Fruit fly (Drosophila melanogaster) whole organism, wandering third instar larva: Measurements from ENCODE around the gene CG4382.

ENCODE experiments used
- CG32264 ChIP-seq: fragments of 200-800 bp; sonication (Bioruptor generic); optimal IDR thresholded peaks from 2 replicates; lab custom pipeline; 2016; ENCODE audit warnings: missing biosample characterization, missing genetic modification characterization
- CG9705 ChIP-seq: fragments of 200-800 bp; sonication (Bioruptor generic); optimal IDR thresholded peaks from 2 replicates; lab custom pipeline; 2018; ENCODE audit warnings: missing biosample characterization, mild to moderate bottlenecking, missing genetic modification characterization
- CrebA ChIP-seq: fragments of 200-800 bp; sonication (Bioruptor generic); optimal IDR thresholded peaks from 2 replicates; lab custom pipeline; 2016; ENCODE audit warnings: missing biosample characterization, mild to moderate bottlenecking, missing genetic modification characterization, borderline replicate concordance
- Dfd ChIP-seq: fragments of >200 bp; optimal IDR thresholded peaks from 2 replicates; lab custom pipeline; 2017; ENCODE audit warnings: missing biosample characterization, missing genetic modification characterization
- Dif ChIP-seq: fragments of 200-275, 200-300 bp; sonication (Bioruptor generic); optimal IDR thresholded peaks from 2 replicates; lab custom pipeline; 2018; ENCODE audit warnings: missing biosample characterization, missing genetic modification characterization; ENCODE audit not compliant: partially characterized antibody
- GATAd ChIP-seq: sonication (Bioruptor generic); optimal IDR thresholded peaks from 2 replicates; lab custom pipeline; 2016; ENCODE audit warnings: missing biosample characterization, missing genetic modification characterization
- HLH106 ChIP-seq: fragments of 200-800 bp; optimal IDR thresholded peaks from 3 replicates; lab custom pipeline; 2019; ENCODE audit warnings: missing biosample characterization, mild to moderate bottlenecking, missing genetic modification characterization, moderate library complexity
- Hnf4 ChIP-seq: fragments of 200-800 bp; sonication (Bioruptor generic); optimal IDR thresholded peaks from 2 replicates; lab custom pipeline; 2016; ENCODE audit warnings: missing biosample characterization, mild to moderate bottlenecking, missing genetic modification characterization
- Hr78 ChIP-seq: fragments of >200 bp; optimal IDR thresholded peaks from 2 replicates; lab custom pipeline; 2017; ENCODE audit warnings: missing biosample characterization, missing genetic modification characterization
- Hr83 ChIP-seq: fragments of 200-300 bp; sonication (Bioruptor generic); optimal IDR thresholded peaks from 2 replicates; lab custom pipeline; 2016; ENCODE audit warnings: missing biosample characterization, mild to moderate bottlenecking, missing genetic modification characterization, moderate library complexity; ENCODE audit not compliant: poor library complexity, severe bottlenecking
- Jra ChIP-seq: sonication (Bioruptor generic); optimal IDR thresholded peaks from 2 replicates; lab custom pipeline; 2016; ENCODE audit warnings: missing biosample characterization, missing genetic modification characterization
- Mio ChIP-seq: sonication (Bioruptor generic); optimal IDR thresholded peaks from 2 replicates; lab custom pipeline; 2016; ENCODE audit warnings: missing biosample characterization, missing genetic modification characterization
- N ChIP-seq: fragments of >200 bp; optimal IDR thresholded peaks from 2 replicates; lab custom pipeline; 2018; ENCODE audit warnings: missing biosample characterization, missing external identifiers, missing genetic modification characterization
- OdsH ChIP-seq: fragments of 200-800 bp; sonication (Bioruptor generic); optimal IDR thresholded peaks from 2 replicates; lab custom pipeline; 2016; ENCODE audit warnings: missing biosample characterization, mild to moderate bottlenecking, missing genetic modification characterization
- Rel ChIP-seq, 2 experiments: fragments of 200-800 bp; sonication (Bioruptor generic) in 1 of 2; optimal IDR thresholded peaks; 2 replicates in 1 of 2; 3 replicates in 1 of 2; lab custom pipeline; 2016 to 2019; ENCODE audit warnings: mild to moderate bottlenecking in 2 of 2, missing biosample characterization in 2 of 2, missing genetic modification characterization in 2 of 2, moderate library complexity in 1 of 2
- Sp1 ChIP-seq: fragments of 200-800 bp; sonication (Bioruptor generic); optimal IDR thresholded peaks from 3 replicates; lab custom pipeline; 2019; ENCODE audit warnings: missing biosample characterization, mild to moderate bottlenecking, missing genetic modification characterization, moderate library complexity
- Vsx2 ChIP-seq: fragments of 200-300, 225-300 bp; sonication (Bioruptor generic); optimal IDR thresholded peaks from 2 replicates; lab custom pipeline; 2018; ENCODE audit warnings: missing biosample characterization, missing genetic modification characterization; ENCODE audit not compliant: partially characterized antibody
- br ChIP-seq: fragments of 200-800 bp; sonication (Bioruptor generic); optimal IDR thresholded peaks from 2 replicates; lab custom pipeline; 2016; ENCODE audit warnings: missing biosample characterization, missing genetic modification characterization
- brk ChIP-seq: fragments of 200-800 bp; sonication (Bioruptor generic); optimal IDR thresholded peaks from 2 replicates; lab custom pipeline; 2016; ENCODE audit warnings: missing biosample characterization, mild to moderate bottlenecking, missing genetic modification characterization
- dl ChIP-seq, 2 experiments: fragments of 175-275, 200-275 bp in 1 of 2; fragments of 200-275 bp in 1 of 2; sonication (Bioruptor generic); optimal IDR thresholded peaks; lab custom pipeline; 2018; ENCODE audit warnings: mild to moderate bottlenecking in 2 of 2, missing biosample characterization in 2 of 2, missing genetic modification characterization in 2 of 2, moderate library complexity in 2 of 2; ENCODE audit not compliant: partially characterized antibody in 2 of 2, insufficient read depth in 1 of 2
- dmrt93B ChIP-seq: fragments of 200-800 bp; sonication (Bioruptor generic); optimal IDR thresholded peaks from 2 replicates; lab custom pipeline; 2018; ENCODE audit warnings: missing biosample characterization, mild to moderate bottlenecking, missing genetic modification characterization
- dsf ChIP-seq: sonication (Bioruptor generic); optimal IDR thresholded peaks from 2 replicates; lab custom pipeline; 2016; ENCODE audit warnings: missing biosample characterization, missing genetic modification characterization, borderline replicate concordance
- ey ChIP-seq: fragments of 200-800 bp; sonication (Bioruptor generic); optimal IDR thresholded peaks from 2 replicates; lab custom pipeline; 2016; ENCODE audit warnings: missing biosample characterization, missing genetic modification characterization
- foxo ChIP-seq, 2 experiments: fragments of 200-800 bp; sonication (Bioruptor generic); optimal IDR thresholded peaks; 2 replicates in 1 of 2; 3 replicates in 1 of 2; lab custom pipeline; 2016 to 2017; ENCODE audit warnings: missing biosample characterization in 2 of 2, missing genetic modification characterization in 2 of 2
- fru ChIP-seq: fragments of 200-800 bp; sonication (Bioruptor generic); optimal IDR thresholded peaks from 3 replicates; lab custom pipeline; 2016; ENCODE audit warnings: missing biosample characterization, mild to moderate bottlenecking, missing genetic modification characterization
- h ChIP-seq: fragments of 200-800 bp; sonication (Bioruptor generic); optimal IDR thresholded peaks from 3 replicates; lab custom pipeline; 2016; ENCODE audit warnings: missing biosample characterization, mild to moderate bottlenecking, missing genetic modification characterization
- jim ChIP-seq: fragments of 175-275, 200-325 bp; sonication (Bioruptor generic); optimal IDR thresholded peaks from 2 replicates; lab custom pipeline; 2016; ENCODE audit warnings: missing biosample characterization, mild to moderate bottlenecking, missing genetic modification characterization
- lola ChIP-seq: fragments of >200 bp; optimal IDR thresholded peaks from 2 replicates; lab custom pipeline; 2017; ENCODE audit warnings: missing biosample characterization, missing genetic modification characterization
- pan ChIP-seq: fragments of >200 bp; optimal IDR thresholded peaks from 2 replicates; lab custom pipeline; 2017
- psq ChIP-seq: fragments of 200-800 bp; sonication (Bioruptor generic); optimal IDR thresholded peaks from 3 replicates; lab custom pipeline; 2017; ENCODE audit warnings: missing biosample characterization, mild to moderate bottlenecking, missing genetic modification characterization, moderate library complexity
- rgr ChIP-seq: fragments of 200-800 bp; sonication (Bioruptor generic); optimal IDR thresholded peaks from 3 replicates; lab custom pipeline; 2016; ENCODE audit warnings: missing biosample characterization, mild to moderate bottlenecking, missing genetic modification characterization
- sage ChIP-seq: fragments of 200-800 bp; sonication (Bioruptor generic); optimal IDR thresholded peaks from 2 replicates; lab custom pipeline; 2016; ENCODE audit warnings: missing biosample characterization, mild to moderate bottlenecking, missing genetic modification characterization
- sv ChIP-seq: fragments of 200-800 bp; sonication (Bioruptor generic); optimal IDR thresholded peaks from 3 replicates; lab custom pipeline; 2016; ENCODE audit warnings: missing biosample characterization, missing genetic modification characterization
- tai ChIP-seq: sonication (Bioruptor generic); optimal IDR thresholded peaks from 2 replicates; lab custom pipeline; 2016; ENCODE audit warnings: missing biosample characterization, missing genetic modification characterization
- usp ChIP-seq: fragments of >200 bp; optimal IDR thresholded peaks from 2 replicates; lab custom pipeline; 2017; ENCODE audit warnings: missing biosample characterization, missing genetic modification characterization
- woc ChIP-seq: sonication (Bioruptor generic); optimal IDR thresholded peaks from 2 replicates; lab custom pipeline; 2016; ENCODE audit warnings: missing biosample characterization, mild to moderate bottlenecking, missing genetic modification characterization

Gene CG4382

DNA sequence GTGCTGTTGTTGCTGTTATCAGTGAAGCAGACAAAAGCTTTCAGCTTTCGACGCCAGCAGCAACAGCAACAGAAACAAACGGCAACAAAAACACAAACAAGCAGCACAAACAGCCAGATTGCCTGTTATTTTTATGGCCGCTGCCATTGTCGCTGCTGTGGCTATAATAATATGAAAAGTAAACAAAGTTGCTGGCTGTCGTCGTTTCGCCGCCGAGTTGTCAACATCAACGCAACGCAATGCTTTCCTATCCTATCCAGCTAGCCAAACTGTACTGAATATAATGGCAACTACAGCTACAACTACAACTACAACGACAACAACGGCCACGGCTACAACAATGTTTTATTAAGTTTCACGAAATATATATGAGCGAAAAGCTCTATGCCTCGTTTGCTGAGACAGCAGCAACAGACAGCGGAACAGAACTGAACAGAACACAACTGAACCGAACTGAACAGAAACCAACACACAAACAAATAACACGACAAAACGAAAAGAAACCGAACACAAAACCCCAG lies 29.9 kb downstream of the CG4382 start:
- TF ChIP-seq dl (GFP tag; optimal IDR thresholded peaks at IDR 0.05; lab: Kevin White, UChicago; ENCODE audit: insufficient read depth in 1 of 2, partially characterized antibody in 2 of 2) (no peak), Hnf4 (GFP tag; lab: Kevin White, UChicago) (peak; percentile 33)

DNA sequence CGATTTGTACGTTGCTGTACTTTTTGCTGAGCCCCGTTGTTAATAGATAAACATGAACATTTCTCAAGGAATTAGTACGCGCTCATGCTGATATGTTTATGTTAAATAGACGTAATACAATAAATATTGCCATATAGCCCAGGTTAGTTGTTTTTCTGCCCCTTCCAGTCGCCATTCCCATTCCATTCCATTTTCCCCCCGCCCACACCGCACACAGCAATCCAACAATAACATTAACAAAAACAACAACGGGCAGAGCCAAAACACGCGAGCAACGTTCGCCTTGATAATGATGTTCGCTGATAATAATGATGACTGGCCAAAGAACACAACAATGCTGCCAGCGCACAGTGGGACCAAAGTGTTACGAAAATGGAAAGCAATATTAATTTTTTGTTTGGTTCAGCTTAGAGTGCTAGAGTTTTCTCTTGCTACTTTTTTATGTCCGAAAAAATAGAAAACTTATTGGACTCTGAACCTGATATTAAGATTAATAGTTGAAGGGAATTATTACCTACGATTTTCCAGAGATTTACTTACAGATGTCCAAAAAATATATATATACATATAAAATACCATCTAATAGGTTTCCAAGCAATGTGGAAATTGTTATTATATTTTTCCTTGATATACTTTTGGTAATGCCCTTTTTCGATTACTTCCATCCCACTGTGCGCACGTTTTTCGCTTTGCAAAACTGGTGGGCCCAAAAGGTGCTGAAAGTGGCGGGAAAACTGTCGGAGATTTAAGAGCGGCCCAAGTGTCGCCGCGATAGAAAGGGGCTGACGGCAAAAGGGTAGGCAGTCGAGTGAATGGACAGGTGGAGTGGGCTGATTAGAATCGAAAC lies 30.9 kb downstream of the CG4382 start:
- TF ChIP-seq dl (GFP tag; optimal IDR thresholded peaks at IDR 0.05; lab: Kevin White, UChicago; ENCODE audit: insufficient read depth in 1 of 2, partially characterized antibody in 2 of 2) = no peak
- no peak for TF ChIP-seq pan
- TF ChIP-seq rgr (GFP tag; lab: Kevin White, UChicago) = peak; percentile 93
- peak; percentile 90 for TF ChIP-seq br (GFP tag; lab: Kevin White, UChicago)
- no peak for TF ChIP-seq brk
- TF ChIP-seq psq = peak; percentile 93
- no peak for TF ChIP-seq N (GFP tag; lab: Kevin White, UChicago)
- TF ChIP-seq CG32264 (GFP tag; lab: Kevin White, UChicago) = peak; percentile 61
- TF ChIP-seq GATAd = no peak
- peak; percentile 93 for TF ChIP-seq sage
- TF ChIP-seq OdsH (GFP tag; lab: Kevin White, UChicago) = peak; percentile 95
- peak; percentile 94 for TF ChIP-seq sv (GFP tag; lab: Kevin White, UChicago)
- TF ChIP-seq tai (GFP tag; lab: Kevin White, UChicago) = no peak
- TF ChIP-seq Rel (GFP tag; optimal IDR thresholded peaks at IDR 0.05; lab: Kevin White, UChicago) = peak; percentile 88
- peak; percentile 55 for TF ChIP-seq Rel (tag; optimal IDR thresholded peaks at IDR 0.05; lab: Kevin White, UChicago)
- TF ChIP-seq usp (GFP tag; lab: Kevin White, UChicago) = no peak
- TF ChIP-seq CG9705 (GFP tag; lab: Kevin White, UChicago) = peak; percentile 82
- TF ChIP-seq Mio (GFP tag; lab: Kevin White, UChicago) = peak; percentile 61
- no peak for TF ChIP-seq Hr78 (GFP tag; lab: Kevin White, UChicago)
- no peak for TF ChIP-seq lola
- TF ChIP-seq Sp1 = peak; percentile 95
- peak; percentile 95 for TF ChIP-seq h (GFP tag; lab: Kevin White, UChicago)
- peak; percentile 35 for TF ChIP-seq Jra (GFP tag; lab: Kevin White, UChicago)
- TF ChIP-seq fru (GFP tag; lab: Kevin White, UChicago) = peak; percentile 94
- TF ChIP-seq CrebA (GFP tag; lab: Kevin White, UChicago) = peak; percentile 78
- TF ChIP-seq dmrt93B (GFP tag; lab: Kevin White, UChicago) = peak; percentile 91
- peak; percentile 63 for TF ChIP-seq dsf (GFP tag; lab: Kevin White, UChicago)
- TF ChIP-seq Vsx2 (GFP tag; lab: Kevin White, UChicago) = no peak
- TF ChIP-seq foxo (GFP tag; optimal IDR thresholded peaks at IDR 0.05; lab: Kevin White, UChicago) = peak; percentile 70 to 90
- TF ChIP-seq HLH106 (tag; lab: Kevin White, UChicago) = peak; percentile 94
- TF ChIP-seq ey (GFP tag; lab: Kevin White, UChicago) = peak; percentile 87
- TF ChIP-seq Hnf4 (GFP tag; lab: Kevin White, UChicago) = peak; percentile 73
- TF ChIP-seq jim (GFP tag; lab: Kevin White, UChicago) = no peak
- no peak for TF ChIP-seq Dif
- no peak for TF ChIP-seq Hr83 (GFP tag; lab: Kevin White, UChicago)
- TF ChIP-seq woc (GFP tag; lab: Kevin White, UChicago) = peak; percentile 85
- peak; percentile 95 for TF ChIP-seq Dfd (GFP tag; lab: Kevin White, UChicago)
